Worm (Caenorhabditis elegans) whole organism, midembryonic: ENCODE data around the gene dyf-4.

ENCODE experiments used
- cog-1 ChIP-seq: sonication (generic microtip); optimal IDR thresholded peaks from 2 replicates; lab custom pipeline; 2016; ENCODE audit warnings: missing genetic modification characterization, missing compliant biosample characterization
- flt-1 ChIP-seq: fragments of 200-800 bp; sonication (Bioruptor generic); IDR thresholded peaks from 2 replicates; pipeline ENCODE4 v1.3.6; 2022; ENCODE audit warnings: missing genetic modification characterization, missing compliant biosample characterization
- med-1 ChIP-seq: sonication (generic microtip); optimal IDR thresholded peaks from 2 replicates; lab custom pipeline; 2017; ENCODE audit warnings: missing genetic modification characterization, mild to moderate bottlenecking, missing compliant biosample characterization, antibody characterized with exemption, missing genetic modification reagents; ENCODE audit not compliant: insufficient read depth
- ref-1 ChIP-seq: fragments of 200-800 bp; sonication (Bioruptor generic); conservative IDR thresholded peaks from 2 replicates; pipeline ENCODE4 v1.3.6; 2022; ENCODE audit warnings: missing genetic modification reagents, missing genetic modification characterization, missing compliant biosample characterization
- tab-1 ChIP-seq: fragments of 200-800 bp; sonication (Bioruptor generic); IDR thresholded peaks from 2 replicates; pipeline ENCODE4 v1.3.6; 2022; ENCODE audit warnings: missing genetic modification characterization, missing compliant biosample characterization
- ztf-29 ChIP-seq: fragments of 200-800 bp; sonication (Bioruptor generic); IDR thresholded peaks from 2 replicates; pipeline ENCODE4 v1.3.6; 2022; ENCODE audit warnings: missing genetic modification reagents, missing genetic modification characterization, missing compliant biosample characterization

ce11 chrV:12531084-12531483, 5.5 kb upstream of the dyf-4 start:
- TF ChIP-seq flt-1 (GFP tag; lab: Robert Waterston, UW) (no peak), ztf-29 (GFP tag; lab: Robert Waterston, UW) (no peak), cog-1 (tag; lab: Kevin White, UChicago) (no peak), med-1 (no peak), tab-1 (GFP tag; lab: Robert Waterston, UW) (no peak), ref-1 (GFP tag; lab: Robert Waterston, UW) (no peak)
